1 fruit fly cellular context compared by ENCODE assay signal in the genomic region with DNA sequence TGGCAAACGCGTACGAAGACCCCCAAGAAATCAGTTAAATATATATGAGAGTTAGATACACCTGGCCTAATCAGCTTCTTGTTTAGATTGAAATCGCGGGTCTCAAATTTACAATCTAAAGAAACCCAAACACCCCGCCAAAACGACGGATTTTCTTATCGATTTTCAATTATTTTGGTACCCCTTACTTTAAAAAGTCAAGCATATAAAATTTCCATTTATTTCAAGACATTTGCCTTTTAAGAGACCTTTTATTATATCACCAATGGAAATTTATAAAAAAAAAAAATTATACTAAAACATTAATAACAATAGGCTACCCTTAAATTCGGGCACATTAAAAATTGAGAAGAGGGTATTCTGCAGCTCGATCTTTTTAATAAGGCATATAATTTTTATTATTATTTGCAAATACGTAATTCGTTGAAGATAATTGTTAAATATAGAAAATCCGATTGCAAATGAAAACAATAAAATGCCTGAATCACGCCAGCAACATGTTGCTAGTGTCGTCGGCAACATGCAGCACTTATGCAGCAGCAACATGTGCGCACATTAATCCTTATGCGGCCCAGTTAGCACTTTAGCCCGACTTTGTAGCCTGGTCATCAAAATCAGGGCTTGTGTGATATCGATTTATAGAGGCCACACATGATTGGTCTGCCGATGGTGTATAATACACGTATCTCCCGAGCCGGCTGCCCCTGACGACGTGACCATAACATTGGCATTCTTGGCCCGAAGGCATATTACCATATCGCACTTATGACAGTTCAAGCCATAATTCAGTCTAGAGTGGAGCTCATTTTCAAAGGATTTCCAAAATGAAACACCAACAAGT.
A peak's percentile ranks its signal among the peaks of the same experiment; 100 is the strongest.
TF ChIP-seq lines count a peak whose summit lies in the region.

A gene (minus strand): TSS at position 65 of the 841 bp plus-strand sequence.
A gene (plus strand): TSS at position 791 of the 841 bp plus-strand sequence.

TF ChIP-seq in whole organism, embryonic, 481 proteins besides CTCF, POLR2A, EP300 and RAD21 (continued from another document):
- TF ChIP-seq Deaf1 (tag; optimal IDR thresholded peaks at IDR 0.05; lab: Kevin White, UChicago) (no peak), Nf-YC (tag; optimal IDR thresholded peaks at IDR 0.05; lab: Kevin White, UChicago) (no peak), Elba2 (GFP tag; optimal IDR thresholded peaks at IDR 0.05; lab: Kevin White, UChicago) (no peak), CG8359 (GFP tag; optimal IDR thresholded peaks at IDR 0.05; lab: Kevin White, UChicago; ENCODE audit: borderline replicate concordance) (no peak), CG18599 (GFP tag; optimal IDR thresholded peaks at IDR 0.05; lab: Kevin White, UChicago) (peak; percentile 18)
